Worm (Caenorhabditis elegans) whole organism, young adult: ENCODE results near the gene set-4.

ENCODE experiments used
- B0336.3 ChIP-seq: fragments of 200-800 bp; sonication (Bioruptor generic); IDR thresholded peaks from 2 replicates; pipeline ENCODE4 v1.3.6; 2022; ENCODE audit warnings: missing genetic modification characterization, missing compliant biosample characterization
- F55B11.4 ChIP-seq: sonication (generic microtip); optimal IDR thresholded peaks from 2 replicates; lab custom pipeline; 2016; ENCODE audit warnings: missing compliant biosample characterization, missing genetic modification characterization, borderline replicate concordance; ENCODE audit not compliant: insufficient read depth
- K12H6.12 ChIP-seq: fragments of 200-800 bp; sonication (Bioruptor generic); optimal IDR thresholded peaks from 2 replicates; lab custom pipeline; 2018; ENCODE audit warnings: mild to moderate bottlenecking, missing genetic modification characterization, missing compliant biosample characterization
- T07F8.4 ChIP-seq: sonication (generic microtip); optimal IDR thresholded peaks from 2 replicates; lab custom pipeline; 2016; ENCODE audit warnings: mild to moderate bottlenecking, missing genetic modification characterization, moderate library complexity, missing compliant biosample characterization
- T26A5.8 ChIP-seq: sonication (generic microtip); optimal IDR thresholded peaks from 2 replicates; lab custom pipeline; 2016; ENCODE audit warnings: missing genetic modification characterization, missing compliant biosample characterization
- Y53F4B.3 ChIP-seq: fragments of 200-800 bp; sonication (Bioruptor generic); IDR thresholded peaks from 2 replicates; pipeline ENCODE4 v1.3.6; 2022; ENCODE audit warnings: missing genetic modification reagents, missing genetic modification characterization, missing compliant biosample characterization
- aptf-3 ChIP-seq: fragments of 200-800 bp; sonication (Bioruptor generic); IDR thresholded peaks from 2 replicates; pipeline ENCODE4 v1.3.6; 2022; ENCODE audit warnings: missing genetic modification characterization, missing compliant biosample characterization
- atf-7 ChIP-seq: sonication (generic microtip); optimal IDR thresholded peaks from 2 replicates; lab custom pipeline; 2017; ENCODE audit warnings: mild to moderate bottlenecking, missing genetic modification characterization, missing compliant biosample characterization
- bed-1 ChIP-seq: fragments of 200-800 bp; sonication (Bioruptor generic); IDR thresholded peaks from 2 replicates; pipeline ENCODE4 v1.3.6; 2022; ENCODE audit warnings: missing genetic modification reagents, missing genetic modification characterization, missing compliant biosample characterization
- ceh-27 ChIP-seq: fragments of 200-800 bp; sonication (Bioruptor generic); optimal IDR thresholded peaks from 2 replicates; lab custom pipeline; 2018; ENCODE audit warnings: mild to moderate bottlenecking, missing genetic modification characterization, moderate library complexity, missing compliant biosample characterization
- ceh-58 ChIP-seq: fragments of 200-800 bp; sonication (Bioruptor generic); IDR thresholded peaks from 2 replicates; pipeline ENCODE4 v1.3.6; 2022; ENCODE audit warnings: missing genetic modification characterization, missing compliant biosample characterization
- efl-1 ChIP-seq: fragments of 150-350 bp; optimal IDR thresholded peaks from 2 replicates; lab custom pipeline; 2014; ENCODE audit warnings: missing biosample characterization, missing genetic modification reagents, missing genetic modification characterization
- gei-17 ChIP-seq: fragments of 200-800 bp; sonication (Bioruptor generic); optimal IDR thresholded peaks from 2 replicates; lab custom pipeline; 2018; ENCODE audit warnings: mild to moderate bottlenecking, missing genetic modification characterization, missing compliant biosample characterization
- hlh-12 ChIP-seq: sonication (generic microtip); optimal IDR thresholded peaks from 2 replicates; lab custom pipeline; 2016; ENCODE audit warnings: missing genetic modification characterization, missing compliant biosample characterization
- hmg-1.2 ChIP-seq: fragments of 200-800 bp; sonication (Bioruptor generic); IDR thresholded peaks from 2 replicates; pipeline ENCODE4 v1.3.6; 2022; ENCODE audit warnings: missing genetic modification reagents, missing genetic modification characterization, missing compliant biosample characterization
- hrde-1 ChIP-seq: sonication (generic microtip); optimal IDR thresholded peaks from 2 replicates; lab custom pipeline; 2016; ENCODE audit warnings: missing genetic modification characterization, mild to moderate bottlenecking, missing compliant biosample characterization, moderate library complexity, missing genotype, missing genetic modification reagents, borderline replicate concordance
- lin-26 ChIP-seq: fragments of 200-800 bp; sonication (Bioruptor generic); IDR thresholded peaks from 2 replicates; pipeline ENCODE4 v1.3.6; 2022; ENCODE audit warnings: missing genetic modification reagents, missing genetic modification characterization, missing compliant biosample characterization
- nhr-120 ChIP-seq: fragments of 200-800 bp; sonication (Bioruptor generic); IDR thresholded peaks from 2 replicates; pipeline ENCODE4 v1.3.6; 2022; ENCODE audit warnings: missing genetic modification characterization, missing compliant biosample characterization
- nhr-80 ChIP-seq: sonication (generic microtip); optimal IDR thresholded peaks from 2 replicates; lab custom pipeline; 2016; ENCODE audit warnings: missing genetic modification characterization, missing compliant biosample characterization
- snpc-3.4 ChIP-seq: sonication (generic microtip); optimal IDR thresholded peaks from 2 replicates; lab custom pipeline; 2017; ENCODE audit warnings: missing genetic modification characterization, mild to moderate bottlenecking, missing compliant biosample characterization, antibody characterized with exemption, moderate library complexity, missing genotype, missing genetic modification reagents
- tbp1 ChIP-seq: fragments of 200-800 bp; sonication (Bioruptor generic); optimal IDR thresholded peaks from 2 replicates; lab custom pipeline; 2018; ENCODE audit warnings: mild to moderate bottlenecking, missing genetic modification characterization, missing compliant biosample characterization
- tbx-9 ChIP-seq: sonication (generic microtip); optimal IDR thresholded peaks from 2 replicates; lab custom pipeline; 2016; ENCODE audit warnings: borderline replicate concordance, missing genetic modification characterization, inconsistent platforms, missing compliant biosample characterization
- unc-62 ChIP-seq: fragments of 150-350 bp; optimal IDR thresholded peaks from 2 replicates; lab custom pipeline; 2014; ENCODE audit warnings: missing biosample characterization, missing genetic modification reagents, missing genetic modification characterization
- ztf-26 ChIP-seq: sonication (generic microtip); optimal IDR thresholded peaks from 2 replicates; lab custom pipeline; 2017; ENCODE audit warnings: missing genetic modification characterization, missing compliant biosample characterization

set-4 gene

ce11 chrII:6281903-6282302, 49.2 kb downstream of the set-4 start:
- TF ChIP-seq K12H6.12 (tag; lab: Kevin White, UChicago) (no peak), tbx-9 (tag; lab: Kevin White, UChicago) (no peak), nhr-80 (tag; lab: Kevin White, UChicago) (peak; percentile 13), Y53F4B.3 (no peak), ztf-26 (tag; lab: Kevin White, UChicago) (no peak), lin-26 (GFP tag; lab: Robert Waterston, UW) (no peak), unc-62 (GFP tag; lab: Kevin White, UChicago) (no peak), snpc-3.4 (tag; lab: Kevin White, UChicago) (no peak), T26A5.8 (tag; lab: Kevin White, UChicago) (no peak)

- TF ChIP-seq bed-1 (no peak), T07F8.4 (tag; lab: Kevin White, UChicago) (no peak), atf-7 (tag; lab: Kevin White, UChicago) (no peak), aptf-3 (no peak), ceh-58 (no peak), hlh-12 (no peak), F55B11.4 (no peak), hrde-1 (tag; lab: Kevin White, UChicago) (no peak), tbp1 (GFP tag; lab: Kevin White, UChicago) (no peak), snpc-3.4 (tag; lab: Kevin White, UChicago) (no peak), efl-1 (no peak), gei-17 (GFP tag; lab: Kevin White, UChicago) (no peak), ceh-27 (GFP tag; lab: Kevin White, UChicago) (no peak), lin-26 (GFP tag; lab: Robert Waterston, UW) (no peak), nhr-120 (GFP tag; lab: Robert Waterston, UW) (no peak), hmg-1.2 (GFP tag; lab: Robert Waterston, UW) (no peak), B0336.3 (GFP tag; lab: Robert Waterston, UW) (no peak)
- TF ChIP-seq, all 124 proteins: peak for 0
Measured at ce11 chrII:6281002-6281401, 50.1 kb downstream of the set-4 start, which contains the start of gene scly-1. TSS of gene scly-1 (minus strand) at chrII:6281102.
